Fruit fly (Drosophila melanogaster) whole organism, adult: ENCODE measurements around the gene CG5968.

Experiments
- Crg-1 ChIP-seq: fragments of 200-800 bp; sonication (Bioruptor generic); optimal IDR thresholded peaks from 2 replicates; lab custom pipeline; 2016; ENCODE audit warnings: missing biosample characterization, missing genetic modification characterization
- Hr96 ChIP-seq: fragments of 200-800 bp; sonication (Bioruptor generic); optimal IDR thresholded peaks from 2 replicates; lab custom pipeline; 2016; ENCODE audit warnings: missing biosample characterization, missing genetic modification characterization
- cnc ChIP-seq, 2 experiments: fragments of >200 bp; optimal IDR thresholded peaks; 2 replicates each; lab custom pipeline; 2017
- kay ChIP-seq: fragments of 200-800 bp; sonication (Bioruptor generic); peaks from one replicate; lab custom pipeline; 2016; ENCODE audit warnings: missing biosample characterization, missing genetic modification characterization, borderline replicate concordance
- ovo ChIP-seq: fragments of 200-800 bp; sonication (Bioruptor generic); optimal IDR thresholded peaks from 2 replicates; lab custom pipeline; 2016; ENCODE audit warnings: missing biosample characterization, missing genetic modification characterization
- toe ChIP-seq: fragments of 200-800 bp; sonication (Bioruptor generic); optimal IDR thresholded peaks from 2 replicates; lab custom pipeline; 2016; ENCODE audit warnings: missing biosample characterization, missing genetic modification characterization

- TF ChIP-seq cnc (optimal IDR thresholded peaks at IDR 0.05; lab: Kevin White, UChicago) (no peak), Crg-1 (GFP tag; lab: Kevin White, UChicago) (peak; percentile 48), kay (GFP tag; lab: Kevin White, UChicago) (peak; percentile 96), toe (GFP tag; lab: Kevin White, UChicago) (no peak), ovo (GFP tag; lab: Kevin White, UChicago) (peak; percentile 78), Hr96 (GFP tag; lab: Kevin White, UChicago) (no peak)
Measured at dm6 chr2L:16521345-16522285, 28.1 kb downstream of the CG5968 start.
